Worm (Caenorhabditis elegans): Measurements from ENCODE around the gene such-1.

- no peak for TF ChIP-seq nhr-11 (tag; optimal IDR thresholded peaks at IDR 0.05)
- no peak for TF ChIP-seq nhr-28 (tag; optimal IDR thresholded peaks at IDR 0.05)
- no peak for TF ChIP-seq C34B4.2 (tag; optimal IDR thresholded peaks at IDR 0.05)
- TF ChIP-seq pag-3 (tag; optimal IDR thresholded peaks at IDR 0.05; ENCODE audit: borderline replicate concordance, insufficient read depth) = no peak
- TF ChIP-seq lir-3 (tag; optimal IDR thresholded peaks at IDR 0.05; ENCODE audit: poor library complexity) = no peak
- TF ChIP-seq elt-3 (tag; optimal IDR thresholded peaks at IDR 0.05) = no peak
- no peak for TF ChIP-seq egl-13 (tag; optimal IDR thresholded peaks at IDR 0.05)
- no peak for TF ChIP-seq elt-2 (tag; optimal IDR thresholded peaks at IDR 0.05)
- no peak for TF ChIP-seq unc-62 (GFP tag; optimal IDR thresholded peaks at IDR 0.05)
- no peak for TF ChIP-seq ceh-82 (tag; optimal IDR thresholded peaks at IDR 0.05)
Measured at ce11 chrIII:11560504-11561202, 37.1 kb upstream of the such-1 start, which contains the start of gene ztf-29.

Measured in whole organism, L1 larva.